Fruit fly (Drosophila melanogaster): ENCODE measurements around the gene Sodh1.

Sodh1 gene

dm6 chr3R:7060467-7060866 is 8.3 kb downstream of the Sodh1 start, which contains the start of gene djl:
djl (plus strand) TSS chr3R:7060767.
- TF ChIP-seq psq (GFP tag; optimal IDR thresholded peaks at IDR 0.05) (no peak), Dif (GFP tag; optimal IDR thresholded peaks at IDR 0.05; ENCODE audit: partially characterized antibody) (no peak), Hnf4 (GFP tag; optimal IDR thresholded peaks at IDR 0.05) (no peak), Abd-B (GFP tag; optimal IDR thresholded peaks at IDR 0.05) (no peak), dmrt93B (GFP tag; optimal IDR thresholded peaks at IDR 0.05) (no peak), dsf (GFP tag; optimal IDR thresholded peaks at IDR 0.05; ENCODE audit: borderline replicate concordance) (no peak), CG32264 (GFP tag; optimal IDR thresholded peaks at IDR 0.05) (no peak), usp (GFP tag; optimal IDR thresholded peaks at IDR 0.05) (no peak), Jra (GFP tag; optimal IDR thresholded peaks at IDR 0.05) (no peak), pan (optimal IDR thresholded peaks at IDR 0.05) (no peak), fru (GFP tag; optimal IDR thresholded peaks at IDR 0.05) (no peak), Mio (GFP tag; optimal IDR thresholded peaks at IDR 0.05) (no peak), lola (GFP tag; optimal IDR thresholded peaks at IDR 0.05) (no peak), br (GFP tag; optimal IDR thresholded peaks at IDR 0.05) (no peak), Hr83 (GFP tag; optimal IDR thresholded peaks at IDR 0.05; ENCODE audit: poor library complexity, severe bottlenecking) (no peak)

DNA sequence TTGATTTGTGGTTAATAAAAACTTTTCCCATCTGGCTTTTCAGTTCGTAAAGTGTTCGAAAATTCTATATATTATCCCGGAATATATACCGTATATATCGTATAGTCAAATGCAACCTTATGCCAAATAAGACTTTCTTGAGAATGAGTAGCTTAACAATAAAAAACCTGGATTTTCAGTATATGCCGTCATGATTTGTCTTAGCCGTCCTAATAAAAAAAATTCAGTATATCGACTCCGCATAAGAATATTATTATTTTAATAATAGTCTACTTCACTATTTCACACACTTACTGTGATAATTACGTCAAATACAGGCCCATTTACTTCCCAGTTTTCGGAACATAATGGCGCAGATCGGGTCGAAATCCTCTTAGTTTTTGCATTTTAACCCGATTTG is 9.7 kb downstream of the Sodh1 start, which contains the start of gene Mst84B:
Gene Mst84B, plus strand, starts transcription at position 301 of the 400 bp plus-strand sequence.
- TF ChIP-seq Jra (GFP tag; optimal IDR thresholded peaks at IDR 0.05) (no peak), fru (GFP tag; optimal IDR thresholded peaks at IDR 0.05) (no peak), ey (GFP tag; optimal IDR thresholded peaks at IDR 0.05) (no peak), GATAd (GFP tag; optimal IDR thresholded peaks at IDR 0.05) (no peak), brk (GFP tag; optimal IDR thresholded peaks at IDR 0.05) (no peak), CG32264 (GFP tag; optimal IDR thresholded peaks at IDR 0.05) (no peak), Mio (GFP tag; optimal IDR thresholded peaks at IDR 0.05) (no peak), HLH106 (tag; optimal IDR thresholded peaks at IDR 0.05) (no peak), dmrt93B (GFP tag; optimal IDR thresholded peaks at IDR 0.05) (no peak), Dif (GFP tag; optimal IDR thresholded peaks at IDR 0.05; ENCODE audit: partially characterized antibody) (no peak), h (GFP tag; optimal IDR thresholded peaks at IDR 0.05) (no peak), pan (optimal IDR thresholded peaks at IDR 0.05) (no peak), sage (GFP tag; optimal IDR thresholded peaks at IDR 0.05) (no peak), lola (GFP tag; optimal IDR thresholded peaks at IDR 0.05) (no peak), usp (GFP tag; optimal IDR thresholded peaks at IDR 0.05) (no peak), Vsx2 (GFP tag; optimal IDR thresholded peaks at IDR 0.05; ENCODE audit: partially characterized antibody) (no peak)

DNA sequence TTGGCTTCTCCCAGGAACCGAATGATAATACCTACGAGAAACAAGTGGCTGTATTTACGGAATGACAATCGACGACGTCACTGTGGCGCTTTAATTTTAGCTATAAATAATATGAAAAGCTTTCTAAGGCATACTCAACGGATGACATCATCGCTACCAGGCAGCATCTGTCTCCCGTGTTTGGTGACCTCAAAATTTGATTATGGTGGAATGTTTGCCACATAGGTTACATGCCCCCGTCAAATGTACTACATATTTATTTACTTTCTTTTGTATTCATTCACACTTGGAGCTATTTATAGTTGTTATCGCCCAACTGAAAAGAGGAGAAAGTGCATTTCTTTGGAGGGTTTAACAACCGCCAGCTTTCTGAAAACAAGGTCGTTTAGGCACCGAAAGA is 14.1 kb downstream of the Sodh1 start:
- TF ChIP-seq Rel (GFP tag; optimal IDR thresholded peaks at IDR 0.05) (no peak), Rel (tag; optimal IDR thresholded peaks at IDR 0.05) (no peak), h (GFP tag; optimal IDR thresholded peaks at IDR 0.05) (no peak), Dfd (GFP tag; optimal IDR thresholded peaks at IDR 0.05) (no peak), Jra (GFP tag; optimal IDR thresholded peaks at IDR 0.05) (no peak), fru (GFP tag; optimal IDR thresholded peaks at IDR 0.05) (no peak), Hr83 (GFP tag; optimal IDR thresholded peaks at IDR 0.05; ENCODE audit: poor library complexity, severe bottlenecking) (no peak), usp (GFP tag; optimal IDR thresholded peaks at IDR 0.05) (no peak), CrebA (GFP tag; optimal IDR thresholded peaks at IDR 0.05; ENCODE audit: borderline replicate concordance) (no peak), sv (GFP tag; optimal IDR thresholded peaks at IDR 0.05) (no peak), CG32264 (GFP tag; optimal IDR thresholded peaks at IDR 0.05) (no peak), ey (GFP tag; optimal IDR thresholded peaks at IDR 0.05) (no peak), Hnf4 (GFP tag; optimal IDR thresholded peaks at IDR 0.05) (no peak), sage (GFP tag; optimal IDR thresholded peaks at IDR 0.05) (no peak), Vsx2 (GFP tag; optimal IDR thresholded peaks at IDR 0.05; ENCODE audit: partially characterized antibody) (no peak), Myc (optimal IDR thresholded peaks at IDR 0.05) (no peak), pan (optimal IDR thresholded peaks at IDR 0.05) (no peak), Sp1 (GFP tag; optimal IDR thresholded peaks at IDR 0.05) (no peak), woc (GFP tag; optimal IDR thresholded peaks at IDR 0.05) (no peak), dsf (GFP tag; optimal IDR thresholded peaks at IDR 0.05; ENCODE audit: borderline replicate concordance) (no peak)

dm6 chr3R:7067092-7067491 is 15.0 kb downstream of the Sodh1 start, which contains the start of the genes CG1105 and CG1965:
CG1105 (minus strand) TSS chr3R:7067136.
CG1965 (plus strand) TSS chr3R:7067401.
- TF ChIP-seq Hnf4 (GFP tag; optimal IDR thresholded peaks at IDR 0.05), result peak; percentile 95
- TF ChIP-seq fru (GFP tag; optimal IDR thresholded peaks at IDR 0.05), result peak; percentile 90
- TF ChIP-seq dmrt93B (GFP tag; optimal IDR thresholded peaks at IDR 0.05), result peak; percentile 82
- peak; percentile 91 for TF ChIP-seq ey (GFP tag; optimal IDR thresholded peaks at IDR 0.05)
- peak; percentile 90 for TF ChIP-seq rgr (GFP tag; optimal IDR thresholded peaks at IDR 0.05)
- TF ChIP-seq tai (GFP tag; optimal IDR thresholded peaks at IDR 0.05), result peak; percentile 95
- no peak for TF ChIP-seq dl (GFP tag; optimal IDR thresholded peaks at IDR 0.05; ENCODE audit: insufficient read depth in 1 of 2, partially characterized antibody in 2 of 2)
- TF ChIP-seq woc (GFP tag; optimal IDR thresholded peaks at IDR 0.05), result peak; percentile 83
- TF ChIP-seq Abd-B (GFP tag; optimal IDR thresholded peaks at IDR 0.05), result no peak
- no peak for TF ChIP-seq GATAd (GFP tag; optimal IDR thresholded peaks at IDR 0.05)
- peak; percentile 92 for TF ChIP-seq dsf (GFP tag; optimal IDR thresholded peaks at IDR 0.05; ENCODE audit: borderline replicate concordance)
- TF ChIP-seq jim (GFP tag; optimal IDR thresholded peaks at IDR 0.05), result peak; percentile 21
- TF ChIP-seq pan (optimal IDR thresholded peaks at IDR 0.05), result no peak
- TF ChIP-seq HLH106 (tag; optimal IDR thresholded peaks at IDR 0.05), result peak; percentile 92
- TF ChIP-seq brk (GFP tag; optimal IDR thresholded peaks at IDR 0.05), result no peak
- TF ChIP-seq OdsH (GFP tag; optimal IDR thresholded peaks at IDR 0.05), result peak; percentile 84
- TF ChIP-seq Rel (GFP tag; optimal IDR thresholded peaks at IDR 0.05), result no peak
- TF ChIP-seq Rel (tag; optimal IDR thresholded peaks at IDR 0.05), result peak; percentile 68
- TF ChIP-seq CrebA (GFP tag; optimal IDR thresholded peaks at IDR 0.05; ENCODE audit: borderline replicate concordance), result no peak
- TF ChIP-seq Vsx2 (GFP tag; optimal IDR thresholded peaks at IDR 0.05; ENCODE audit: partially characterized antibody), result no peak
- TF ChIP-seq Jra (GFP tag; optimal IDR thresholded peaks at IDR 0.05), result peak; percentile 93
- TF ChIP-seq Dif (GFP tag; optimal IDR thresholded peaks at IDR 0.05; ENCODE audit: partially characterized antibody), result no peak
- TF ChIP-seq Myc (optimal IDR thresholded peaks at IDR 0.05), result no peak
- TF ChIP-seq br (GFP tag; optimal IDR thresholded peaks at IDR 0.05), result peak; percentile 87
- TF ChIP-seq psq (GFP tag; optimal IDR thresholded peaks at IDR 0.05), result peak; percentile 78
- TF ChIP-seq sage (GFP tag; optimal IDR thresholded peaks at IDR 0.05), result peak; percentile 82
- peak; percentile 83 for TF ChIP-seq Sp1 (GFP tag; optimal IDR thresholded peaks at IDR 0.05)
- no peak for TF ChIP-seq Dfd (GFP tag; optimal IDR thresholded peaks at IDR 0.05)
- TF ChIP-seq sv (GFP tag; optimal IDR thresholded peaks at IDR 0.05), result peak; percentile 89
- no peak for TF ChIP-seq Hr78 (GFP tag; optimal IDR thresholded peaks at IDR 0.05)
- no peak for TF ChIP-seq N (GFP tag; optimal IDR thresholded peaks at IDR 0.05)
- TF ChIP-seq lola (GFP tag; optimal IDR thresholded peaks at IDR 0.05), result no peak
- TF ChIP-seq usp (GFP tag; optimal IDR thresholded peaks at IDR 0.05), result no peak
- peak; percentile 41 for TF ChIP-seq Mio (GFP tag; optimal IDR thresholded peaks at IDR 0.05)
